Fruit fly (Drosophila melanogaster) whole organism, embryonic: Measurements from ENCODE around the gene Kdm3.
A peak's percentile ranks its signal among the peaks of the same experiment; 100 is the strongest.

Source experiments
- Adf1 ChIP-seq: fragments of 200-800 bp; sonication (Bioruptor generic); IDR thresholded peaks from 2 replicates; pipeline ENCODE4 v1.3.6; 2022; ENCODE audit warnings: missing biosample characterization, missing genetic modification characterization
- CG10979 ChIP-seq: fragments of 200-800 bp; sonication (Bioruptor generic); optimal IDR thresholded peaks from 2 replicates; lab custom pipeline; 2018; ENCODE audit warnings: missing biosample characterization, mild to moderate bottlenecking, missing genetic modification characterization, moderate library complexity
- CG11504 ChIP-seq: fragments of 200-800 bp; sonication (Bioruptor generic); optimal IDR thresholded peaks from 3 replicates; lab custom pipeline; 2019; ENCODE audit warnings: missing biosample characterization, mild to moderate bottlenecking, missing genetic modification characterization, moderate library complexity
- CG12155 ChIP-seq: fragments of 200-800 bp; sonication (Bioruptor generic); optimal IDR thresholded peaks from 3 replicates; lab custom pipeline; 2016; ENCODE audit warnings: missing biosample characterization, missing genetic modification characterization
- CG17359 ChIP-seq: fragments of 200-800 bp; sonication (Bioruptor generic); optimal IDR thresholded peaks from 3 replicates; lab custom pipeline; 2018; ENCODE audit warnings: missing biosample characterization, mild to moderate bottlenecking, missing genetic modification characterization, moderate library complexity
- CG17385 ChIP-seq: fragments of 200-800 bp; sonication (Bioruptor generic); optimal IDR thresholded peaks from 3 replicates; lab custom pipeline; 2018; ENCODE audit warnings: missing biosample characterization, mild to moderate bottlenecking, missing genetic modification characterization
- CG18262 ChIP-seq: fragments of 200-800 bp; optimal IDR thresholded peaks from 3 replicates; lab custom pipeline; 2019; ENCODE audit warnings: missing biosample characterization, mild to moderate bottlenecking, missing genetic modification characterization, moderate library complexity
- CG2120 ChIP-seq: fragments of 200-800 bp; sonication (Bioruptor generic); optimal IDR thresholded peaks from 3 replicates; lab custom pipeline; 2016; ENCODE audit warnings: missing biosample characterization, missing genetic modification characterization
- CG34224 ChIP-seq: fragments of 200-800 bp; sonication (Bioruptor generic); IDR thresholded peaks from 3 replicates; pipeline ENCODE4 v1.3.6; 2022; ENCODE audit warnings: missing biosample characterization, missing genetic modification characterization; ENCODE audit not compliant: partially characterized antibody
- CG6254 ChIP-seq: fragments of 200-800 bp; sonication (Bioruptor generic); optimal IDR thresholded peaks from 3 replicates; lab custom pipeline; 2017; ENCODE audit warnings: mild to moderate bottlenecking, missing biosample characterization, missing genetic modification reagents, missing genetic modification characterization
- CG6654 ChIP-seq: fragments of 200-800 bp; sonication (Bioruptor generic); optimal IDR thresholded peaks from 2 replicates; lab custom pipeline; 2017; ENCODE audit warnings: missing biosample characterization, mild to moderate bottlenecking, missing genetic modification characterization
- CG7839 ChIP-seq: fragments of 200-800 bp; sonication (Bioruptor generic); optimal IDR thresholded peaks from 3 replicates; lab custom pipeline; 2018; ENCODE audit warnings: missing biosample characterization, mild to moderate bottlenecking, missing genetic modification characterization, moderate library complexity
- CG9727 ChIP-seq: fragments of 200-800 bp; sonication (Bioruptor generic); optimal IDR thresholded peaks from 3 replicates; lab custom pipeline; 2017; ENCODE audit warnings: missing biosample characterization, mild to moderate bottlenecking, missing genetic modification characterization
- Dbx ChIP-seq: fragments of 200-800 bp; sonication (Bioruptor generic); IDR thresholded peaks from 3 replicates; pipeline ENCODE4 v1.3.6; 2022; ENCODE audit warnings: missing biosample characterization, missing genetic modification characterization
- Elba2 ChIP-seq: fragments of 200-800 bp; sonication (Bioruptor generic); optimal IDR thresholded peaks from 3 replicates; lab custom pipeline; 2016; ENCODE audit warnings: missing biosample characterization, missing genetic modification characterization
- Ets97D ChIP-seq: fragments of 200-800 bp; sonication (Bioruptor generic); optimal IDR thresholded peaks from 3 replicates; lab custom pipeline; 2016; ENCODE audit warnings: missing biosample characterization, missing genetic modification characterization
- Fer3 ChIP-seq: fragments of 200-800 bp; sonication (Bioruptor generic); optimal IDR thresholded peaks from 2 replicates; lab custom pipeline; 2018; ENCODE audit warnings: missing biosample characterization, mild to moderate bottlenecking, missing genetic modification characterization, moderate library complexity
- GATAe ChIP-seq: fragments of 200-800 bp; sonication (Bioruptor generic); conservative IDR thresholded peaks from 2 replicates; pipeline ENCODE4 v1.3.6; 2022; ENCODE audit warnings: missing biosample characterization, missing genetic modification characterization
- HLH3B ChIP-seq: fragments of 200-800 bp; sonication (Bioruptor generic); IDR thresholded peaks from 2 replicates; pipeline ENCODE4 v1.3.6; 2022; ENCODE audit warnings: missing biosample characterization, missing genetic modification characterization
- HLHmδ ChIP-seq: fragments of 200-800 bp; sonication (Bioruptor generic); optimal IDR thresholded peaks from 2 replicates; lab custom pipeline; 2018; ENCODE audit warnings: missing biosample characterization, mild to moderate bottlenecking, missing genetic modification characterization, moderate library complexity
- Lhr ChIP-seq: fragments of 200-800 bp; sonication (Bioruptor generic); optimal IDR thresholded peaks from 3 replicates; lab custom pipeline; 2017; ENCODE audit warnings: mild to moderate bottlenecking, missing biosample characterization, missing genetic modification reagents, missing genetic modification characterization
- MTF-1 ChIP-seq: fragments of 200-800 bp; sonication (Bioruptor generic); optimal IDR thresholded peaks from 2 replicates; lab custom pipeline; 2018; ENCODE audit warnings: missing biosample characterization, mild to moderate bottlenecking, missing genetic modification characterization, borderline replicate concordance
- Myb ChIP-seq: fragments of 200-800 bp; sonication (Bioruptor generic); optimal IDR thresholded peaks from 2 replicates; lab custom pipeline; 2016; ENCODE audit warnings: missing biosample characterization, missing genetic modification characterization
- Nf-YB ChIP-seq: fragments of 200-800 bp; sonication (Bioruptor generic); optimal IDR thresholded peaks from 3 replicates; lab custom pipeline; 2019; ENCODE audit warnings: missing biosample characterization, mild to moderate bottlenecking, missing genetic modification characterization, moderate library complexity
- NfI ChIP-seq: fragments of 200-800 bp; sonication (Bioruptor generic); optimal IDR thresholded peaks from 3 replicates; lab custom pipeline; 2018; ENCODE audit warnings: missing biosample characterization, mild to moderate bottlenecking, missing genetic modification characterization, moderate library complexity
- Oaz ChIP-seq: fragments of 200-800 bp; sonication (Bioruptor generic); IDR thresholded peaks from 2 replicates; pipeline ENCODE4 v1.3.6; 2022; ENCODE audit warnings: missing biosample characterization, missing genetic modification characterization
- Pdp1 ChIP-seq, 2 experiments: fragments of 200-800 bp; sonication (Bioruptor generic); optimal IDR thresholded peaks; 3 replicates each; lab custom pipeline; 2016; ENCODE audit warnings: missing biosample characterization in 2 of 2, missing genetic modification characterization in 2 of 2, mild to moderate bottlenecking in 1 of 2, moderate library complexity in 1 of 2
- Sox100B ChIP-seq: fragments of 200-800 bp; sonication (Bioruptor generic); optimal IDR thresholded peaks from 3 replicates; lab custom pipeline; 2018; ENCODE audit warnings: missing biosample characterization, mild to moderate bottlenecking, missing genetic modification characterization
- Sry-β ChIP-seq: fragments of 200-800 bp; sonication (Bioruptor generic); optimal IDR thresholded peaks from 2 replicates; lab custom pipeline; 2018; ENCODE audit warnings: missing biosample characterization, mild to moderate bottlenecking, missing genetic modification characterization, moderate library complexity
- Ssrp ChIP-seq: fragments of 200-800 bp; sonication (Bioruptor generic); optimal IDR thresholded peaks from 2 replicates; lab custom pipeline; 2018; ENCODE audit warnings: missing biosample characterization, mild to moderate bottlenecking, missing genetic modification characterization, moderate library complexity
- chinmo ChIP-seq: fragments of 200-800 bp; sonication (Bioruptor generic); IDR thresholded peaks from 4 replicates; pipeline ENCODE4 v1.3.6; 2022; ENCODE audit warnings: missing biosample characterization, missing genetic modification characterization; ENCODE audit not compliant: partially characterized antibody
- ci ChIP-seq: fragments of 200-800 bp; sonication (Bioruptor generic); IDR thresholded peaks from 3 replicates; pipeline ENCODE4 v1.3.6; 2022; ENCODE audit warnings: missing biosample characterization, missing genetic modification characterization
- crp ChIP-seq, 2 experiments: fragments of 200-800 bp; sonication (Bioruptor generic); optimal IDR thresholded peaks; 2 replicates in 1 of 2; 3 replicates in 1 of 2; lab custom pipeline; 2017; ENCODE audit warnings: missing biosample characterization in 2 of 2, missing genetic modification characterization in 2 of 2, mild to moderate bottlenecking in 1 of 2, moderate library complexity in 1 of 2
- dmrt11E ChIP-seq: fragments of 200-800 bp; sonication (Bioruptor generic); optimal IDR thresholded peaks from 3 replicates; lab custom pipeline; 2018; ENCODE audit warnings: missing biosample characterization, mild to moderate bottlenecking, missing genetic modification characterization, moderate library complexity
- fd96Cb ChIP-seq: fragments of 200-800 bp; sonication (Bioruptor generic); optimal IDR thresholded peaks from 2 replicates; lab custom pipeline; 2018; ENCODE audit warnings: missing biosample characterization, mild to moderate bottlenecking, missing genetic modification characterization, moderate library complexity
- gt ChIP-seq: fragments of 200-800 bp; sonication (Bioruptor generic); IDR thresholded peaks from 2 replicates; pipeline ENCODE4 v1.3.6; 2022; ENCODE audit warnings: missing biosample characterization, missing genetic modification characterization
- hb ChIP-seq: fragments of 200-800 bp; sonication (Bioruptor generic); IDR thresholded peaks from 3 replicates; pipeline ENCODE4 v1.3.6; 2022; ENCODE audit warnings: missing biosample characterization, missing genetic modification characterization; ENCODE audit not compliant: partially characterized antibody
- her ChIP-seq: fragments of 200-800 bp; sonication (Bioruptor generic); optimal IDR thresholded peaks from 2 replicates; lab custom pipeline; 2016; ENCODE audit warnings: missing biosample characterization, missing genetic modification characterization
- kni ChIP-seq: fragments of 200-800 bp; sonication (Bioruptor generic); optimal IDR thresholded peaks from 3 replicates; lab custom pipeline; 2017; ENCODE audit warnings: mild to moderate bottlenecking, missing biosample characterization, missing genetic modification reagents, missing genetic modification characterization
- lab ChIP-seq: fragments of 200-800 bp; sonication (Bioruptor generic); optimal IDR thresholded peaks from 3 replicates; lab custom pipeline; 2017; ENCODE audit warnings: missing biosample characterization, missing genetic modification characterization, mild to moderate bottlenecking, moderate library complexity, missing genetic modification reagents
- pb ChIP-seq: fragments of 200-800 bp; sonication (Bioruptor generic); optimal IDR thresholded peaks from 3 replicates; lab custom pipeline; 2016; ENCODE audit warnings: missing biosample characterization, missing genetic modification characterization
- peb ChIP-seq: fragments of 200-800 bp; sonication (Bioruptor generic); IDR thresholded peaks from 2 replicates; pipeline ENCODE4 v1.3.6; 2022; ENCODE audit warnings: missing biosample characterization, missing genetic modification characterization
- pzg ChIP-seq: fragments of 200-800 bp; sonication (Bioruptor generic); optimal IDR thresholded peaks from 3 replicates; lab custom pipeline; 2018; ENCODE audit warnings: missing biosample characterization, mild to moderate bottlenecking, missing genetic modification characterization, moderate library complexity
- ranshi ChIP-seq: fragments of 200-800 bp; sonication (Bioruptor generic); IDR thresholded peaks from 2 replicates; pipeline ENCODE4 v1.3.6; 2022; ENCODE audit warnings: missing biosample characterization, missing genetic modification characterization
- sug ChIP-seq: fragments of 200-800 bp; optimal IDR thresholded peaks from 2 replicates; lab custom pipeline; 2019; ENCODE audit warnings: missing biosample characterization, mild to moderate bottlenecking, missing genetic modification characterization, moderate library complexity
- tll ChIP-seq, 2 experiments: fragments of 200-800 bp in 1 of 2; fragments of >200 bp in 1 of 2; sonication (Bioruptor generic) in 1 of 2; optimal IDR thresholded peaks; 2 replicates each; lab custom pipeline; 2017 to 2019; ENCODE audit warnings: missing biosample characterization in 2 of 2, missing genetic modification characterization in 2 of 2, mild to moderate bottlenecking in 1 of 2, moderate library complexity in 1 of 2
- toy ChIP-seq: fragments of 200-800 bp; sonication (Bioruptor generic); IDR thresholded peaks from 2 replicates; pipeline ENCODE4 v1.3.6; 2022; ENCODE audit warnings: missing biosample characterization, missing genetic modification characterization
- twi ChIP-seq: fragments of 200-800 bp; optimal IDR thresholded peaks from 2 replicates; lab custom pipeline; 2019; ENCODE audit warnings: missing biosample characterization, mild to moderate bottlenecking, missing genetic modification characterization, moderate library complexity
- usp ChIP-seq: fragments of >200 bp; optimal IDR thresholded peaks from 2 replicates; lab custom pipeline; 2017; ENCODE audit warnings: missing biosample characterization, missing genetic modification characterization
- zfh1 ChIP-seq: fragments of 200-800 bp; sonication (Bioruptor generic); IDR thresholded peaks from 3 replicates; pipeline ENCODE4 v1.3.6; 2022; ENCODE audit warnings: missing biosample characterization, missing genetic modification characterization

The Kdm3 gene

DNA sequence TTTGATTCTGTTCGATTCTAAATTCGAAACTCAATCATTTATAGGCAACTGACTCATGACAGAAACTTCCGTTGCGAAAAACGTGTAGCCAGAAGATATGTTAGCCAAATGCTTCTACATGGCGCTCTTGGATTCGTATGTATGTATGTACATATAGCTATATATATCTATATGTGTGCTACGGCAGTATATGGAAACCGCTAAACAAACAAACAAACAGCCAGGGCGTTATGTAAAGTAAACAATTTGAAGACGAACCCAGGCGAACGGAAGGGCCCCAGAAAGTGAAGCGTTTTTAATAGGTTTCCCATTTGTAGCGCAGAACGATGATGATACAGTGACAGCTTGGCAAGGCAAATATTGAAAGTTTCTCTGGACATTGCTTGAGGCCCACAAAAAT lies 14.1 kb downstream of the Kdm3 start (continued):
- peak; percentile 6 for TF ChIP-seq lab
- no peak for TF ChIP-seq ranshi (GFP tag; lab: Robert Waterston, UW)
- no peak for TF ChIP-seq CG9727 (GFP tag; lab: Kevin White, UChicago)
- no peak for TF ChIP-seq Myb (GFP tag; lab: Kevin White, UChicago)
- no peak for TF ChIP-seq Oaz (GFP tag; lab: Robert Waterston, UW)
- TF ChIP-seq fd96Cb: no peak
- TF ChIP-seq ci (GFP tag; lab: Robert Waterston, UW): no peak
- peak; percentile 26 for TF ChIP-seq kni (GFP tag; lab: Kevin White, UChicago)
- peak in 1 of 2 experiments; percentile 60 for TF ChIP-seq Pdp1 (GFP tag; optimal IDR thresholded peaks at IDR 0.05; lab: Kevin White, UChicago)
- TF ChIP-seq CG6254 (GFP tag; lab: Kevin White, UChicago): no peak
- TF ChIP-seq CG34224 (GFP tag; lab: Robert Waterston, UW): no peak
- TF ChIP-seq CG17359 (tag; lab: Kevin White, UChicago): peak; percentile 14
- no peak for TF ChIP-seq hb (GFP tag; lab: Robert Waterston, UW)
- TF ChIP-seq CG7839 (tag; lab: Kevin White, UChicago): no peak
- TF ChIP-seq Sox100B: peak; percentile 2
- TF ChIP-seq CG17385 (GFP tag; lab: Kevin White, UChicago): peak; percentile 16
- no peak for TF ChIP-seq Ets97D (GFP tag; lab: Kevin White, UChicago)
- peak; percentile 14 for TF ChIP-seq Nf-YB (GFP tag; lab: Kevin White, UChicago)
- TF ChIP-seq gt (GFP tag; lab: Robert Waterston, UW): no peak
- peak; percentile 10 for TF ChIP-seq NfI (GFP tag; lab: Kevin White, UChicago)
- TF ChIP-seq GATAe (GFP tag; lab: Robert Waterston, UW): no peak
- TF ChIP-seq Lhr: no peak
- no peak for TF ChIP-seq CG6654 (GFP tag; lab: Kevin White, UChicago)
- no peak for TF ChIP-seq Sry-β
- TF ChIP-seq tll (GFP tag; optimal IDR thresholded peaks at IDR 0.05; lab: Kevin White, UChicago): no peak
- no peak for TF ChIP-seq CG12155 (GFP tag; lab: Kevin White, UChicago)
- TF ChIP-seq usp (GFP tag; lab: Kevin White, UChicago): no peak
- no peak for TF ChIP-seq MTF-1 (GFP tag; lab: Kevin White, UChicago)
- no peak for TF ChIP-seq Dbx
- no peak for TF ChIP-seq Adf1 (GFP tag; lab: Robert Waterston, UW)
- TF ChIP-seq CG18262 (tag; lab: Kevin White, UChicago): no peak
- no peak for TF ChIP-seq zfh1 (GFP tag; lab: Robert Waterston, UW)
- no peak for TF ChIP-seq Elba2 (GFP tag; lab: Kevin White, UChicago)
- TF ChIP-seq sug (tag; lab: Kevin White, UChicago): peak; percentile 5
- no peak for TF ChIP-seq CG11504 (tag; lab: Kevin White, UChicago)
- no peak for TF ChIP-seq pb
- no peak for TF ChIP-seq her (GFP tag; lab: Kevin White, UChicago)
- TF ChIP-seq twi (tag; lab: Kevin White, UChicago): no peak
- TF ChIP-seq HLHmδ (GFP tag; lab: Kevin White, UChicago): no peak
- TF ChIP-seq peb (GFP tag; lab: Robert Waterston, UW): no peak
- no peak for TF ChIP-seq CG10979 (tag; lab: Kevin White, UChicago)
- TF ChIP-seq crp (GFP tag; optimal IDR thresholded peaks at IDR 0.05; lab: Kevin White, UChicago): no peak
- no peak for TF ChIP-seq toy (GFP tag; lab: Robert Waterston, UW)
- no peak for TF ChIP-seq HLH3B
- no peak for TF ChIP-seq Fer3 (tag; lab: Kevin White, UChicago)
- TF ChIP-seq CG2120 (GFP tag; lab: Kevin White, UChicago): no peak
- 0 out of 4 replicates have a peak, but pooled peaks have one; percentile 32 for TF ChIP-seq chinmo
- no peak for TF ChIP-seq dmrt11E (tag; lab: Kevin White, UChicago)
- no peak for TF ChIP-seq Ssrp
- TF ChIP-seq pzg (GFP tag; lab: Kevin White, UChicago): no peak
